Worm (Caenorhabditis elegans) whole organism, L4 larva: ENCODE measurements around the gene rbg-1.
A peak's percentile ranks its signal among the peaks of the same experiment; 100 is the strongest.

Experiments
- F26F4.8 ChIP-seq: fragments of 200-800 bp; sonication (Bioruptor generic); conservative IDR thresholded peaks from 2 replicates; pipeline ENCODE4 v1.3.6; 2022; ENCODE audit warnings: missing genetic modification characterization, missing compliant biosample characterization
- F44E2.7 ChIP-seq: fragments of 200-800 bp; sonication (Bioruptor generic); IDR thresholded peaks from 2 replicates; pipeline ENCODE4 v2.1.2; 2022; ENCODE audit warnings: missing genetic modification characterization, missing compliant biosample characterization
- R02D3.7 ChIP-seq: fragments of 150-350 bp; sonication (generic microtip); optimal IDR thresholded peaks from 3 replicates; lab custom pipeline; 2014; ENCODE audit warnings: missing biosample characterization, missing genetic modification characterization
- T26A8.4 ChIP-seq: fragments of 200-800 bp; sonication (Bioruptor generic); IDR thresholded peaks from 2 replicates; pipeline ENCODE4 v1.3.6; 2022; ENCODE audit warnings: missing genetic modification characterization, missing compliant biosample characterization
- Y105C5A.15 ChIP-seq: fragments of 200-800 bp; sonication (Bioruptor generic); IDR thresholded peaks from 2 replicates; pipeline ENCODE4 v1.3.6; 2022; ENCODE audit warnings: missing genetic modification characterization, missing compliant biosample characterization
- aha-1 ChIP-seq: fragments of 150-350 bp; peaks from one replicate; lab custom pipeline; 2014; ENCODE audit warnings: missing biosample characterization, missing genetic modification characterization
- aly-2 ChIP-seq: sonication (generic microtip); optimal IDR thresholded peaks from 2 replicates; lab custom pipeline; 2018; ENCODE audit warnings: missing biosample characterization, missing genetic modification characterization
- ceh-32 ChIP-seq: sonication (generic microtip); optimal IDR thresholded peaks from 2 replicates; lab custom pipeline; 2016; ENCODE audit warnings: mild to moderate bottlenecking, missing genetic modification characterization, missing compliant biosample characterization; ENCODE audit not compliant: poor library complexity
- ceh-62 ChIP-seq: sonication (generic microtip); optimal IDR thresholded peaks from 2 replicates; lab custom pipeline; 2017; ENCODE audit warnings: missing biosample characterization, missing genetic modification characterization
- ceh-82 ChIP-seq: sonication (generic microtip); optimal IDR thresholded peaks from 2 replicates; lab custom pipeline; 2017; ENCODE audit warnings: missing biosample characterization, missing genetic modification characterization
- ces-1 ChIP-seq: fragments of 150-350 bp; sonication (generic microtip); optimal IDR thresholded peaks from 4 replicates; lab custom pipeline; 2014; ENCODE audit warnings: missing biosample characterization, missing genetic modification reagents, missing genetic modification characterization
- cey-2 ChIP-seq: sonication (generic microtip); optimal IDR thresholded peaks from 3 replicates; lab custom pipeline; 2017; ENCODE audit warnings: missing genetic modification characterization, mild to moderate bottlenecking, missing compliant biosample characterization, antibody characterized with exemption, borderline replicate concordance; ENCODE audit not compliant: insufficient read depth
- ctbp-1 ChIP-seq: fragments of 200-800 bp; sonication (Bioruptor generic); IDR thresholded peaks from 2 replicates; pipeline ENCODE4 v1.3.6; 2022; ENCODE audit warnings: missing genetic modification reagents, missing genetic modification characterization, missing compliant biosample characterization
- daf-16 ChIP-seq, 3 experiments: sonication (generic microtip); optimal IDR thresholded peaks; 2 replicates each; lab custom pipeline; 2016 to 2017; ENCODE audit warnings: missing genetic modification characterization in 3 of 3, missing genetic modification reagents in 3 of 3, mild to moderate bottlenecking in 2 of 3, missing compliant biosample characterization in 2 of 3, missing biosample characterization in 1 of 3, moderate library complexity in 1 of 3
- daf-19 ChIP-seq: fragments of 200-800 bp; sonication (Bioruptor generic); conservative IDR thresholded peaks from 2 replicates; pipeline ENCODE4 v1.3.6; 2022; ENCODE audit warnings: missing genetic modification characterization, missing compliant biosample characterization
- dmd-6 ChIP-seq: fragments of 200-800 bp; sonication (Bioruptor generic); IDR thresholded peaks from 2 replicates; pipeline ENCODE4 v1.3.6; 2022; ENCODE audit warnings: missing genetic modification reagents, missing genetic modification characterization, missing compliant biosample characterization
- dmd-9 ChIP-seq: fragments of 200-800 bp; sonication (Bioruptor generic); IDR thresholded peaks from 2 replicates; pipeline ENCODE4 v1.3.6; 2022; ENCODE audit warnings: missing genetic modification reagents, missing genetic modification characterization, missing compliant biosample characterization
- gei-8 ChIP-seq: fragments of 200-800 bp; sonication (Bioruptor generic); optimal IDR thresholded peaks from 2 replicates; lab custom pipeline; 2018; ENCODE audit warnings: mild to moderate bottlenecking, missing genetic modification characterization, missing compliant biosample characterization
- hlh-11 ChIP-seq: fragments of 200-800 bp; sonication (Bioruptor generic); optimal IDR thresholded peaks from 2 replicates; lab custom pipeline; 2018; ENCODE audit warnings: mild to moderate bottlenecking, missing genetic modification characterization, missing compliant biosample characterization
- hlh-30 ChIP-seq: sonication (generic microtip); optimal IDR thresholded peaks from 2 replicates; lab custom pipeline; 2017; ENCODE audit warnings: antibody characterized with exemption, mild to moderate bottlenecking, missing genetic modification characterization, missing compliant biosample characterization; ENCODE audit not compliant: insufficient read depth
- hmg-1.1 ChIP-seq: fragments of 200-800 bp; sonication (Bioruptor generic); IDR thresholded peaks from 2 replicates; pipeline ENCODE4 v1.3.6; 2022; ENCODE audit warnings: missing genetic modification reagents, missing genetic modification characterization, missing compliant biosample characterization
- jun-1 ChIP-seq: fragments of 150-350 bp; optimal IDR thresholded peaks from 2 replicates; lab custom pipeline; 2014; ENCODE audit warnings: missing biosample characterization, missing genetic modification reagents, missing genetic modification characterization
- lim-7 ChIP-seq: fragments of 200-800 bp; sonication (Bioruptor generic); IDR thresholded peaks from 2 replicates; pipeline ENCODE4 v1.3.6; 2022; ENCODE audit warnings: missing genetic modification characterization, missing compliant biosample characterization
- lin-13 ChIP-seq: fragments of 150-350 bp; optimal IDR thresholded peaks from 2 replicates; lab custom pipeline; 2014; ENCODE audit warnings: missing biosample characterization, missing genetic modification reagents, missing genetic modification characterization
- lin-29 ChIP-seq: fragments of 200-800 bp; sonication (Bioruptor generic); IDR thresholded peaks from 2 replicates; pipeline ENCODE4 v1.3.6; 2022; ENCODE audit warnings: missing genetic modification reagents, missing genetic modification characterization, missing compliant biosample characterization
- lin-38 ChIP-seq: fragments of 200-800 bp; sonication (Bioruptor generic); IDR thresholded peaks from 2 replicates; pipeline ENCODE4 v1.3.6; 2022; ENCODE audit warnings: missing genetic modification reagents, missing genetic modification characterization, missing compliant biosample characterization
- lin-39 ChIP-seq: fragments of 150-350 bp; optimal IDR thresholded peaks from 2 replicates; lab custom pipeline; 2014; ENCODE audit warnings: missing biosample characterization, missing genetic modification reagents, missing genetic modification characterization
- lsy-2 ChIP-seq, 2 experiments: fragments of 150-350 bp in 1 of 2; sonication (generic microtip) in 1 of 2; optimal IDR thresholded peaks; 2 replicates each; lab custom pipeline; 2014 to 2017; ENCODE audit warnings: missing biosample characterization in 2 of 2, missing genetic modification characterization in 2 of 2
- madf-9 ChIP-seq: fragments of 200-800 bp; sonication (Bioruptor generic); conservative IDR thresholded peaks from 2 replicates; pipeline ENCODE4 v1.3.6; 2022; ENCODE audit warnings: missing genetic modification reagents, missing genetic modification characterization, missing compliant biosample characterization
- mep-1 ChIP-seq: fragments of 150-350 bp; sonication (generic microtip); optimal IDR thresholded peaks from 3 replicates; lab custom pipeline; 2014; ENCODE audit warnings: missing biosample characterization, missing genetic modification characterization
- mes-2 ChIP-seq: sonication (generic microtip); optimal IDR thresholded peaks from 2 replicates; lab custom pipeline; 2016; ENCODE audit warnings: missing genotype, mild to moderate bottlenecking, missing genetic modification characterization, missing compliant biosample characterization; ENCODE audit not compliant: poor library complexity, severe bottlenecking
- nhr-10 ChIP-seq: fragments of 150-350 bp; optimal IDR thresholded peaks from 2 replicates; lab custom pipeline; 2014; ENCODE audit warnings: missing biosample characterization, missing genetic modification characterization
- nhr-102 ChIP-seq: sonication (generic microtip); optimal IDR thresholded peaks from 2 replicates; lab custom pipeline; 2016; ENCODE audit warnings: mild to moderate bottlenecking, missing genetic modification characterization, moderate library complexity, missing compliant biosample characterization
- nhr-11 ChIP-seq: fragments of 150-350 bp; optimal IDR thresholded peaks from 2 replicates; lab custom pipeline; 2014; ENCODE audit warnings: missing biosample characterization, missing genetic modification characterization
- nhr-111 ChIP-seq: fragments of 200-800 bp; sonication (Bioruptor generic); optimal IDR thresholded peaks from 2 replicates; lab custom pipeline; 2018; ENCODE audit warnings: mild to moderate bottlenecking, missing genetic modification characterization, missing compliant biosample characterization
- nhr-25 ChIP-seq: sonication (generic microtip); optimal IDR thresholded peaks from 2 replicates; lab custom pipeline; 2017; ENCODE audit warnings: missing genetic modification characterization, mild to moderate bottlenecking, missing compliant biosample characterization, antibody characterized with exemption, moderate library complexity, borderline replicate concordance; ENCODE audit not compliant: insufficient read depth
- nhr-28 ChIP-seq: fragments of 150-350 bp; optimal IDR thresholded peaks from 2 replicates; lab custom pipeline; 2014; ENCODE audit warnings: missing biosample characterization, missing genetic modification characterization
- nhr-41 ChIP-seq: fragments of 200-800 bp; sonication (Bioruptor generic); IDR thresholded peaks from 2 replicates; pipeline ENCODE4 v1.3.6; 2022; ENCODE audit warnings: missing genetic modification reagents, missing genetic modification characterization, missing compliant biosample characterization
- nhr-48 ChIP-seq: sonication (generic microtip); optimal IDR thresholded peaks from 2 replicates; lab custom pipeline; 2016; ENCODE audit warnings: mild to moderate bottlenecking, missing genetic modification characterization, missing compliant biosample characterization
- nhr-6 ChIP-seq: fragments of 150-350 bp; optimal IDR thresholded peaks from 2 replicates; lab custom pipeline; 2014; ENCODE audit warnings: missing biosample characterization, missing genetic modification characterization
- nhr-76 ChIP-seq: fragments of 150-350 bp; optimal IDR thresholded peaks from 2 replicates; lab custom pipeline; 2014; ENCODE audit warnings: missing biosample characterization, missing genetic modification characterization
- pha-4 ChIP-seq, 2 experiments: fragments of 150-350 bp in 1 of 2; fragments of 200-800 bp in 1 of 2; sonication (Bioruptor generic) in 1 of 2; IDR thresholded peaks in 1 of 2; optimal IDR thresholded peaks in 1 of 2; 2 replicates each; pipeline versions ENCODE4 v1.3.6 to Lab custom; 2014 to 2022; ENCODE audit warnings: missing genetic modification characterization in 2 of 2, missing genetic modification reagents in 2 of 2, missing biosample characterization in 1 of 2, missing compliant biosample characterization in 1 of 2
- php-3 ChIP-seq: fragments of 200-800 bp; sonication (Bioruptor generic); IDR thresholded peaks from 2 replicates; pipeline ENCODE4 v1.3.6; 2022; ENCODE audit warnings: missing genetic modification reagents, missing genetic modification characterization, missing compliant biosample characterization
- snpc-4 ChIP-seq: fragments of 150-350 bp; optimal IDR thresholded peaks from 2 replicates; lab custom pipeline; 2014; ENCODE audit warnings: missing biosample characterization, missing genetic modification characterization
- tag-97 ChIP-seq: fragments of 200-800 bp; sonication (Bioruptor generic); IDR thresholded peaks from 2 replicates; pipeline ENCODE4 v1.3.6; 2022; ENCODE audit warnings: missing genetic modification characterization, missing compliant biosample characterization
- unc-130 ChIP-seq: sonication (generic microtip); optimal IDR thresholded peaks from 2 replicates; lab custom pipeline; 2016; ENCODE audit warnings: missing genetic modification reagents, missing genetic modification characterization, missing compliant biosample characterization
- zag-1 ChIP-seq: fragments of 150-350 bp; optimal IDR thresholded peaks from 2 replicates; lab custom pipeline; 2014; ENCODE audit warnings: missing biosample characterization, missing genetic modification characterization
- zfp-2 ChIP-seq: sonication (generic microtip); optimal IDR thresholded peaks from 2 replicates; lab custom pipeline; 2016; ENCODE audit warnings: mild to moderate bottlenecking, missing genetic modification characterization, missing compliant biosample characterization
- zfp-3 ChIP-seq: fragments of 200-800 bp; sonication (Bioruptor generic); conservative IDR thresholded peaks from 2 replicates; pipeline ENCODE4 v1.3.6; 2022; ENCODE audit warnings: missing genetic modification reagents, missing genetic modification characterization, missing compliant biosample characterization
- zip-11 ChIP-seq: fragments of 200-800 bp; sonication (Bioruptor generic); IDR thresholded peaks from 2 replicates; pipeline ENCODE4 v1.3.6; 2022; ENCODE audit warnings: missing genetic modification characterization, missing compliant biosample characterization
- ztf-7 ChIP-seq: fragments of 150-350 bp; optimal IDR thresholded peaks from 2 replicates; lab custom pipeline; 2014; ENCODE audit warnings: missing biosample characterization, missing genetic modification characterization

Gene rbg-1

ce11 chrX:14978756-14979155, 4.6 kb upstream of the rbg-1 start (continued):
- TF ChIP-seq hlh-30 (tag; lab: Kevin White, UChicago) (peak; percentile 19), lsy-2 (tag; optimal IDR thresholded peaks at IDR 0.05; lab: Kevin White, UChicago) (peak in 1 of 2 experiments; percentile 64), dmd-9 (GFP tag; lab: Robert Waterston, UW) (no peak), php-3 (GFP tag; lab: Robert Waterston, UW) (no peak), aha-1 (tag; lab: Kevin White, UChicago) (no peak), R02D3.7 (tag; lab: Kevin White, UChicago) (no peak), nhr-28 (tag; lab: Kevin White, UChicago) (no peak), nhr-76 (tag; lab: Kevin White, UChicago) (no peak), pha-4 (GFP tag; IDR thresholded peaks at IDR 0.05; lab: Robert Waterston, UW) (no peak), pha-4 (tag; optimal IDR thresholded peaks at IDR 0.05; lab: Kevin White, UChicago) (peak; percentile 62), nhr-48 (tag; lab: Kevin White, UChicago) (no peak), jun-1 (tag; lab: Kevin White, UChicago) (no peak), zfp-3 (GFP tag; lab: Robert Waterston, UW) (no peak), tag-97 (GFP tag; lab: Robert Waterston, UW) (no peak), cey-2 (no peak), snpc-4 (tag; lab: Kevin White, UChicago) (no peak), hmg-1.1 (GFP tag; lab: Robert Waterston, UW) (no peak), lin-39 (tag; lab: Kevin White, UChicago) (no peak), madf-9 (GFP tag; lab: Robert Waterston, UW) (no peak), nhr-102 (tag; lab: Kevin White, UChicago) (no peak), nhr-111 (GFP tag; lab: Kevin White, UChicago) (no peak), zag-1 (tag; lab: Kevin White, UChicago) (no peak), lin-13 (GFP tag; lab: Kevin White, UChicago) (peak; percentile 58), dmd-6 (no peak), daf-16 (GFP tag; optimal IDR thresholded peaks at IDR 0.05; lab: Kevin White, UChicago) (peak in 1 of 2 experiments; percentile 66), daf-16 (tag; optimal IDR thresholded peaks at IDR 0.05; lab: Kevin White, UChicago) (peak; percentile 38), ceh-32 (no peak), lin-38 (GFP tag; lab: Robert Waterston, UW) (peak; percentile 13; the same call in 1 of the 2 replicates), ceh-62 (tag; lab: Kevin White, UChicago) (no peak), nhr-10 (tag; lab: Kevin White, UChicago) (no peak), hlh-11 (peak; percentile 13), ceh-82 (tag; lab: Kevin White, UChicago) (no peak), nhr-41 (GFP tag; lab: Robert Waterston, UW) (no peak), zfp-2 (tag; lab: Kevin White, UChicago) (no peak), nhr-11 (tag; lab: Kevin White, UChicago) (no peak), lin-29 (GFP tag; lab: Robert Waterston, UW) (no peak), zip-11 (GFP tag; lab: Robert Waterston, UW) (no peak), nhr-6 (tag; lab: Kevin White, UChicago) (no peak), lim-7 (GFP tag; lab: Robert Waterston, UW) (no peak), ctbp-1 (no peak), aly-2 (tag; lab: Kevin White, UChicago) (no peak), ces-1 (GFP tag; lab: Kevin White, UChicago) (no peak), unc-130 (GFP tag; lab: Kevin White, UChicago) (no peak), F44E2.7 (GFP tag; lab: Robert Waterston, UW) (no peak), T26A8.4 (GFP tag; lab: Robert Waterston, UW) (peak; percentile 27; the same call in 1 of the 2 replicates), ztf-7 (tag; lab: Kevin White, UChicago) (peak; percentile 32), mep-1 (peak; percentile 62), nhr-25 (tag; lab: Kevin White, UChicago) (peak; percentile 55), gei-8 (no peak), mes-2 (tag; lab: Kevin White, UChicago) (peak; percentile 47), Y105C5A.15 (GFP tag; lab: Robert Waterston, UW) (no peak), daf-19 (GFP tag; lab: Robert Waterston, UW) (no peak), F26F4.8 (GFP tag; lab: Robert Waterston, UW) (no peak)
